Worm (Caenorhabditis elegans): ENCODE data around the gene rle-1.

The rle-1 gene

ce11 chrIII:10962910-10963309 is 26.9 kb downstream of the rle-1 start (continued):
- TF ChIP-seq nfya-1 (tag; optimal IDR thresholded peaks at IDR 0.05; ENCODE audit: borderline replicate concordance, insufficient read depth) (no peak), snpc-1.1 (tag; optimal IDR thresholded peaks at IDR 0.05; ENCODE audit: insufficient read depth) (no peak), madf-10 (tag; optimal IDR thresholded peaks at IDR 0.05) (no peak)

DNA sequence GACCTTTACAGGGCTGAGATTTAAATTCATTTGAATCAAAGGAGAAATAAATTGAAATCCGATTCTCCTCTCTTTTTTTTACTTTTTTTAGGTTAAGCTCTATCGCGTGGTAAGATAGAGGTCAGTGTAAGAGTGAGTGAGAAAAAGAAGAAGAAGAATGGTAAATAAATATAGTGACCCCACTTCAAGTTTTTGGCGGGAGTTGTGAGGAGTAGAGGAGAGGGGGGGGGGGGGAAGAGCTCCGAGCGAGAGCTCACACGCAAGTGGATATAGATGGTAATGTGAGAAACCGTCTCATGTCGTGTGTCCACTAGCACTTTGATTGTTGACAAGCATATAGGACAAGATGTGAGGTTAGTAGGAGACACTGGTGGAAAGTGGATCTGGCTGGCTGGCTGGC is 31.0 kb downstream of the rle-1 start, which contains the start of gene W05B2.2:
Gene W05B2.2, minus strand, starts transcription at position 101 of the 400 bp plus-strand sequence.
- no peak for TF ChIP-seq K12H6.12 (tag; optimal IDR thresholded peaks at IDR 0.05)
- no peak for TF ChIP-seq efl-1 (GFP tag; optimal IDR thresholded peaks at IDR 0.05)
- no peak for TF ChIP-seq lin-54 (GFP tag; optimal IDR thresholded peaks at IDR 0.05)
- TF ChIP-seq hmg-20 (GFP tag; IDR thresholded peaks at IDR 0.05), result no peak
- TF ChIP-seq bed-2 (GFP tag; IDR thresholded peaks at IDR 0.05), result no peak
- no peak for TF ChIP-seq ztf-6 (GFP tag; IDR thresholded peaks at IDR 0.05)
- TF ChIP-seq attf-3 (GFP tag; conservative IDR thresholded peaks at IDR 0.05), result no peak
- TF ChIP-seq ekl-4 (GFP tag; IDR thresholded peaks at IDR 0.05), result no peak
- no peak for TF ChIP-seq ccch-3 (GFP tag; optimal IDR thresholded peaks at IDR 0.05)
- no peak for TF ChIP-seq tbx-9 (tag; optimal IDR thresholded peaks at IDR 0.05; ENCODE audit: borderline replicate concordance)
- no peak for TF ChIP-seq C06A6.2 (GFP tag; conservative IDR thresholded peaks at IDR 0.05)
- no peak for TF ChIP-seq Y67H2A.10 (GFP tag; conservative IDR thresholded peaks at IDR 0.05)
- no peak for TF ChIP-seq ceh-100 (GFP tag; IDR thresholded peaks at IDR 0.05)

- no peak for TF ChIP-seq mxl-1 (tag; optimal IDR thresholded peaks at IDR 0.05)
- TF ChIP-seq hrde-1 (tag; optimal IDR thresholded peaks at IDR 0.05; ENCODE audit: borderline replicate concordance), result no peak
- no peak for TF ChIP-seq nfya-1 (tag; optimal IDR thresholded peaks at IDR 0.05; ENCODE audit: borderline replicate concordance, insufficient read depth)
- no peak for TF ChIP-seq F10E7.11 (tag; optimal IDR thresholded peaks at IDR 0.05)
- TF ChIP-seq T26A5.8 (tag; optimal IDR thresholded peaks at IDR 0.05), result no peak
- TF ChIP-seq sptf-2 (GFP tag; optimal IDR thresholded peaks at IDR 0.05), result no peak
- no peak for TF ChIP-seq snpc-1.1 (tag; optimal IDR thresholded peaks at IDR 0.05; ENCODE audit: insufficient read depth)
- no peak for TF ChIP-seq T07F8.4 (tag; optimal IDR thresholded peaks at IDR 0.05)
- no peak for TF ChIP-seq unc-62 (GFP tag; optimal IDR thresholded peaks at IDR 0.05)
- TF ChIP-seq athp-1 (tag; optimal IDR thresholded peaks at IDR 0.05), result no peak
- no peak for TF ChIP-seq tlf-1 (GFP tag; optimal IDR thresholded peaks at IDR 0.05)
- TF ChIP-seq ama-1 (optimal IDR thresholded peaks at IDR 0.05), result no peak
- TF ChIP-seq ama-1 (GFP tag; optimal IDR thresholded peaks at IDR 0.05), result no peak
- no peak for TF ChIP-seq lin-26 (GFP tag; IDR thresholded peaks at IDR 0.05)
- TF ChIP-seq lag-1 (GFP tag; IDR thresholded peaks at IDR 0.05), result no peak
- TF ChIP-seq madf-8 (GFP tag; conservative IDR thresholded peaks at IDR 0.05), result no peak
- TF ChIP-seq sea-2 (GFP tag; IDR thresholded peaks at IDR 0.05), result no peak
- no peak for TF ChIP-seq pbrm-1 (GFP tag; IDR thresholded peaks at IDR 0.05)
- TF ChIP-seq dpff-1 (tag; optimal IDR thresholded peaks at IDR 0.05), result no peak
- TF ChIP-seq F57A8.1 (GFP tag; optimal IDR thresholded peaks at IDR 0.05), result no peak
- no peak for TF ChIP-seq F52B5.7 (tag; optimal IDR thresholded peaks at IDR 0.05)
Measured at ce11 chrIII:10969644-10970043, 33.6 kb downstream of the rle-1 start, which contains the start of gene dhc-4. Gene dhc-4 (plus strand): TSS chrIII:10969944.

DNA sequence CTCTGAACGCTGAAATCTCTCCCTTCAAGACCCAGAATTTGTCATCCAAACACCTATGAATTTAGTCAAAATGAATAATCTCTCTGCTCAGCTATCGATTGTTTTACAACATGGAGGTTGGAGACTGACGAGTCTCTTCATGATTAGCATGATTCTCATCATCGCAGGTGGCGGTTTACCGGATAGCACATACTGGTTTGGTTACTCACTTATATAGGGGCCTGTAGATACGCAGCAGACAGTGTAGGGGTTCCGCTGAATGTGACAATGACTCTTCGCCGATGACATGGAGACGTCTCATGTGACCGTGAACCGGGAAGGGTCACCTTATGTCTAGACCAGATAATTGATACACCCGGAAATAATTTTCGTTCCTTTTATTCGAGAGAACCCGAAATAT is 40.5 kb downstream of the rle-1 start:
- no peak for TF ChIP-seq rpc-1 (optimal IDR thresholded peaks at IDR 0.05)
- peak; percentile 44 for TF ChIP-seq rpc-1 (tag; optimal IDR thresholded peaks at IDR 0.05)
- TF ChIP-seq snpc-4 (GFP tag; optimal IDR thresholded peaks at IDR 0.05), result no peak
- TF ChIP-seq snpc-4 (tag; optimal IDR thresholded peaks at IDR 0.05), result peak in 1 of 4 experiments; percentile 76
- TF ChIP-seq efl-1 (GFP tag; optimal IDR thresholded peaks at IDR 0.05), result no peak
- peak; percentile 9 for TF ChIP-seq tbp1 (GFP tag; optimal IDR thresholded peaks at IDR 0.05)
- no peak for TF ChIP-seq mxl-1 (tag; optimal IDR thresholded peaks at IDR 0.05)

All from whole organism, young adult.